Fruit fly (Drosophila melanogaster) S2 (cell line): ENCODE results near the gene cnir.

Source experiments
- CG8478 ChIP-seq: fragments of >200 bp; optimal IDR thresholded peaks from 2 replicates; lab custom pipeline; 2018
- CTCF ChIP-seq, 2 experiments: fragments of >200 bp; optimal IDR thresholded peaks; 2 replicates each; lab custom pipeline; 2018

DNA sequence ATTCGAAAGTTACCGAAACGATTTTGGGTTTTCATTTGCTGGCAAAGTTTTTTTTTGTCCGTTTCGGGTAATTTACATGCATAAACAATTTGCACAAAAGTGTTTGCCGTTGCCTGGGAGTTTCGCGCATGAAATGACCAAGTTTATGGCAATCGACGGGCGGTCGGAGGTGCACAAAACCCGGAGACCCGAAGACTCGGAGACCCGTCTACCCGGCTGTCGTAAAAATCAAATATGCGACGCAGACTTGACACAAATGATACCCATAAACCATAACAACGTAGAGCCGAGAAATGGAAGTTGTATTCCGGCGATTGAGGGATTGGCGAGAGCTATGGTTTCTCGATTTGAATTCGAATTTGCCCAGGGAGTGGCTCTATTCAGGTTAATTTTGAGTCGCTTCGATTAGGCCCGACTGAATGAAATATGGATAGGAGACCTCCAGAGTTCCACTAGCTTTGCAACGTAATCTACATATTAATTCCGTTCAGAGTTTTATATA is 32.6 kb downstream of the cnir start:
- TF ChIP-seq CG8478 (lab: Kevin White, UChicago) (no peak), CTCF (optimal IDR thresholded peaks at IDR 0.05; lab: Kevin White, UChicago) (no peak)
